Fruit fly (Drosophila melanogaster): ENCODE data around the gene CG17648.
A peak's percentile ranks its signal among the peaks of the same experiment; 100 is the strongest.

Gene CG17648

DNA sequence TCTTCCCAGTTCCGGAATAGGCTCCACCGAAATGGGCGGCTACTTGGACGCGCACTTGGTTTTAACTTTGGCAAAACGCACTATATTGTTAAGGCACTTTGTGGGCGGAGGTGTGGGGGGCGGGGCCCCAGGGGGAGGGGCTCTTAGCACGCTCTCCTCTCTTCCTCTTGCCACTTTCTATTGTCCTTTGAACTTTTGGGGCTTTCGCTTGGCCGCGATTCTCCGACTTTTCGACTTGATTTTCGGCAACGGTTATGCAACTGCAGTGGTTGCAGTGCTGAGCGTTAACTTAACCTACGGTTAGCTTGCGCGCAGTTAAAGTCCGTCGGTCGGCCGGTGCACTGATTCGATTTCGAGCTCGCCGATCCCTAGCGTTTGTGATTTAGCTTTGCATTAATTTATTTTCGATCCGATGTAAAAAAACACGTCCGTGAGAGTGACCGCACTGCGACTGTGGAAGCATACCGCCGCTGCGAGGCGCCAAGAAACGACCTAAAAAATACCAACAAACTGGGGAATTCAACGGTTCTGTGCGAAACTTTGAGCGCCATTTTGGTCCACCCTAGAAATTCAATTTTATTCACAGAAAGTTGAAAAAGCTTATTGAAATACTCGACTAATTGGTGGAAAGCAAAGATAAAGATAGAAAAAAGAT, 28.0 kb upstream of the CG17648 start, which contains the start of gene Rim2 (continued):
- peak; percentile 17 for TF ChIP-seq CG3281 (GFP tag; optimal IDR thresholded peaks at IDR 0.05)
- TF ChIP-seq CG30403 (GFP tag; optimal IDR thresholded peaks at IDR 0.05): no peak
- no peak for TF ChIP-seq mld (GFP tag; IDR thresholded peaks at IDR 0.05; ENCODE audit: partially characterized antibody)
- peak; percentile 22; the same call in 1 of the 2 replicates for TF ChIP-seq CG4360 (GFP tag; IDR thresholded peaks at IDR 0.05)
- TF ChIP-seq Gsc (GFP tag; IDR thresholded peaks at IDR 0.05): no peak
- TF ChIP-seq Asciz (GFP tag; optimal IDR thresholded peaks at IDR 0.05): no peak
- peak; percentile 18 for TF ChIP-seq CG18599 (GFP tag; optimal IDR thresholded peaks at IDR 0.05)
- TF ChIP-seq disco-r (GFP tag; optimal IDR thresholded peaks at IDR 0.05): no peak
- peak in 1 of 3 experiments; percentile 12 for TF ChIP-seq Stat92E (GFP tag; optimal IDR thresholded peaks at IDR 0.05)
- TF ChIP-seq NC2α (GFP tag; optimal IDR thresholded peaks at IDR 0.05): no peak
- peak; percentile 22 for TF ChIP-seq CG12769 (tag; optimal IDR thresholded peaks at IDR 0.05)
- no peak for TF ChIP-seq CG15073 (GFP tag; optimal IDR thresholded peaks at IDR 0.05)
- TF ChIP-seq HLHmδ (GFP tag; optimal IDR thresholded peaks at IDR 0.05): peak; percentile 8
- TF ChIP-seq tap (tag; optimal IDR thresholded peaks at IDR 0.05): no peak
- no peak for TF ChIP-seq vnd (GFP tag; IDR thresholded peaks at IDR 0.05; ENCODE audit: partially characterized antibody)
- no peak for TF ChIP-seq gce (GFP tag; IDR thresholded peaks at IDR 0.05)
- TF ChIP-seq maf-S (GFP tag; optimal IDR thresholded peaks at IDR 0.05): no peak
- TF ChIP-seq CG10979 (tag; optimal IDR thresholded peaks at IDR 0.05): no peak
- TF ChIP-seq sens-2 (GFP tag; IDR thresholded peaks at IDR 0.05): no peak
- TF ChIP-seq Atf3 (GFP tag; optimal IDR thresholded peaks at IDR 0.05): no peak
- peak; percentile 64 for TF ChIP-seq MBD-R2 (GFP tag; IDR thresholded peaks at IDR 0.05)
- TF ChIP-seq CG3995 (GFP tag; optimal IDR thresholded peaks at IDR 0.05): peak; percentile 28
- no peak for TF ChIP-seq en (GFP tag; optimal IDR thresholded peaks at IDR 0.05)
- TF ChIP-seq YL-1 (GFP tag; optimal IDR thresholded peaks at IDR 0.05): peak; percentile 35
- no peak for TF ChIP-seq lmd (GFP tag; IDR thresholded peaks at IDR 0.05)
- no peak for TF ChIP-seq HLH4C (GFP tag; IDR thresholded peaks at IDR 0.05; ENCODE audit: partially characterized antibody)
- TF ChIP-seq TFAM (GFP tag; optimal IDR thresholded peaks at IDR 0.05): no peak
- no peak for TF ChIP-seq gsb (GFP tag; IDR thresholded peaks at IDR 0.05)
- TF ChIP-seq CG14014 (GFP tag; IDR thresholded peaks at IDR 0.05): no peak
- TF ChIP-seq fru (optimal IDR thresholded peaks at IDR 0.05): no peak
- peak; percentile 16 for TF ChIP-seq lab (GFP tag; optimal IDR thresholded peaks at IDR 0.05)
- TF ChIP-seq Atf6 (GFP tag; IDR thresholded peaks at IDR 0.05): no peak
- TF ChIP-seq stc (GFP tag; IDR thresholded peaks at IDR 0.05): 0 out of 2 replicates have a peak, but pooled peaks have one; percentile 23
- TF ChIP-seq CG17328 (GFP tag; IDR thresholded peaks at IDR 0.05): 0 out of 2 replicates have a peak, but pooled peaks have one; percentile 7
- TF ChIP-seq unpg (GFP tag; optimal IDR thresholded peaks at IDR 0.05): no peak
- TF ChIP-seq CG11723 (GFP tag; optimal IDR thresholded peaks at IDR 0.05): no peak
- no peak for TF ChIP-seq crc (GFP tag; optimal IDR thresholded peaks at IDR 0.05)
- TF ChIP-seq Mes4 (GFP tag; optimal IDR thresholded peaks at IDR 0.05): no peak
- TF ChIP-seq CG32772 (GFP tag; IDR thresholded peaks at IDR 0.05): no peak
- TF ChIP-seq oc (tag; optimal IDR thresholded peaks at IDR 0.05): no peak
- TF ChIP-seq jing (GFP tag; optimal IDR thresholded peaks at IDR 0.05): no peak
- no peak for TF ChIP-seq CG12236 (GFP tag; optimal IDR thresholded peaks at IDR 0.05)
- no peak for TF ChIP-seq CG11398 (GFP tag; optimal IDR thresholded peaks at IDR 0.05)
- no peak for TF ChIP-seq inv (GFP tag; IDR thresholded peaks at IDR 0.05; ENCODE audit: partially characterized antibody)
- TF ChIP-seq gcm (GFP tag; optimal IDR thresholded peaks at IDR 0.05): no peak
- no peak for TF ChIP-seq CG8281 (tag; optimal IDR thresholded peaks at IDR 0.05)
- no peak for TF ChIP-seq da (GFP tag; optimal IDR thresholded peaks at IDR 0.05)
- no peak for TF ChIP-seq Trl (optimal IDR thresholded peaks at IDR 0.05)
- TF ChIP-seq Trl (GFP tag; optimal IDR thresholded peaks at IDR 0.05): peak; percentile 22
- no peak for TF ChIP-seq CG17359 (tag; optimal IDR thresholded peaks at IDR 0.05)
- peak; percentile 10 for TF ChIP-seq CG6765 (GFP tag; optimal IDR thresholded peaks at IDR 0.05)
